Fruit fly (Drosophila melanogaster) whole organism, prepupa: Measurements from ENCODE around the gene Ptip.

Experiments used
- Blimp-1 ChIP-seq: fragments of 200-800 bp; sonication (Bioruptor generic); optimal IDR thresholded peaks from 3 replicates; lab custom pipeline; 2017; ENCODE audit warnings: missing biosample characterization, missing genetic modification characterization, mild to moderate bottlenecking, moderate library complexity, missing genetic modification reagents
- CG10631 ChIP-seq: fragments of 200-800 bp; sonication (Bioruptor generic); optimal IDR thresholded peaks from 2 replicates; lab custom pipeline; 2016; ENCODE audit warnings: missing biosample characterization, missing genetic modification characterization
- CG10669 ChIP-seq: fragments of 200-800 bp; sonication (Bioruptor generic); optimal IDR thresholded peaks from 3 replicates; lab custom pipeline; 2018; ENCODE audit warnings: missing biosample characterization, mild to moderate bottlenecking, missing genetic modification characterization, moderate library complexity
- CG11294 ChIP-seq: fragments of 200-800 bp; sonication (Bioruptor generic); IDR thresholded peaks from 2 replicates; pipeline ENCODE4 v1.3.6; 2022; ENCODE audit warnings: missing biosample characterization, missing genetic modification characterization
- CG11902 ChIP-seq: fragments of 200-800 bp; sonication (Bioruptor generic); optimal IDR thresholded peaks from 3 replicates; lab custom pipeline; 2016; ENCODE audit warnings: missing biosample characterization, missing genetic modification characterization
- CG1621 ChIP-seq: fragments of 200-800 bp; sonication (Bioruptor generic); optimal IDR thresholded peaks from 3 replicates; lab custom pipeline; 2018; ENCODE audit warnings: missing biosample characterization, mild to moderate bottlenecking, missing genetic modification characterization
- CG16779 ChIP-seq: fragments of 200-800 bp; sonication (Bioruptor generic); optimal IDR thresholded peaks from 3 replicates; lab custom pipeline; 2017; ENCODE audit warnings: missing biosample characterization, mild to moderate bottlenecking, missing genetic modification characterization
- CG31627 ChIP-seq: fragments of 200-800 bp; sonication (Bioruptor generic); optimal IDR thresholded peaks from 3 replicates; lab custom pipeline; 2016; ENCODE audit warnings: missing biosample characterization, missing genetic modification characterization
- CG32006 ChIP-seq: fragments of 200-800 bp; sonication (Bioruptor generic); optimal IDR thresholded peaks from 3 replicates; lab custom pipeline; 2017; ENCODE audit warnings: missing biosample characterization, mild to moderate bottlenecking, missing genetic modification characterization
- CG4318 ChIP-seq: fragments of 200-800 bp; sonication (Bioruptor generic); optimal IDR thresholded peaks from 3 replicates; lab custom pipeline; 2017; ENCODE audit warnings: missing biosample characterization, mild to moderate bottlenecking, missing genetic modification characterization
- CG6163 ChIP-seq: fragments of 200-800 bp; sonication (Bioruptor generic); IDR thresholded peaks from 3 replicates; pipeline ENCODE4 v1.3.6; 2022; ENCODE audit warnings: missing biosample characterization, missing genetic modification characterization
- CG6276 ChIP-seq: fragments of 200-800 bp; sonication (Bioruptor generic); optimal IDR thresholded peaks from 2 replicates; lab custom pipeline; 2017; ENCODE audit warnings: missing biosample characterization, mild to moderate bottlenecking, missing genetic modification characterization
- CG6792 ChIP-seq: fragments of 200-800 bp; sonication (Bioruptor generic); optimal IDR thresholded peaks from 3 replicates; lab custom pipeline; 2016; ENCODE audit warnings: missing biosample characterization, missing genetic modification characterization
- CG6808 ChIP-seq: fragments of 200-800 bp; sonication (Bioruptor generic); optimal IDR thresholded peaks from 3 replicates; lab custom pipeline; 2017; ENCODE audit warnings: missing biosample characterization, missing genetic modification characterization, mild to moderate bottlenecking, moderate library complexity, missing genetic modification reagents
- CG6854 ChIP-seq: fragments of 200-800 bp; sonication (Bioruptor generic); optimal IDR thresholded peaks from 2 replicates; lab custom pipeline; 2017; ENCODE audit warnings: missing biosample characterization, mild to moderate bottlenecking, missing genetic modification characterization
- CG8319 ChIP-seq: fragments of 200-800 bp; sonication (Bioruptor generic); optimal IDR thresholded peaks from 3 replicates; lab custom pipeline; 2016; ENCODE audit warnings: missing biosample characterization, missing genetic modification characterization
- CG9139 ChIP-seq: fragments of 200-800 bp; sonication (Bioruptor generic); optimal IDR thresholded peaks from 3 replicates; lab custom pipeline; 2017; ENCODE audit warnings: missing biosample characterization, mild to moderate bottlenecking, missing genetic modification characterization
- Eip75B ChIP-seq: fragments of 200-800 bp; sonication (Bioruptor generic); optimal IDR thresholded peaks from 3 replicates; lab custom pipeline; 2016; ENCODE audit warnings: missing biosample characterization, missing genetic modification characterization
- Eip78C ChIP-seq: fragments of 200-800 bp; sonication (Bioruptor generic); peaks from one replicate; lab custom pipeline; 2016; ENCODE audit warnings: missing biosample characterization, missing genetic modification characterization
- Ets21C ChIP-seq: fragments of 200-800 bp; sonication (Bioruptor generic); optimal IDR thresholded peaks from 3 replicates; lab custom pipeline; 2016; ENCODE audit warnings: missing biosample characterization, missing genetic modification characterization
- Gug ChIP-seq: fragments of 200-800 bp; sonication (Bioruptor generic); IDR thresholded peaks from 2 replicates; pipeline ENCODE4 v1.3.6; 2022; ENCODE audit warnings: missing biosample characterization, missing genetic modification characterization
- Hr38 ChIP-seq: sonication (Bioruptor generic); optimal IDR thresholded peaks from 2 replicates; lab custom pipeline; 2016; ENCODE audit warnings: missing biosample characterization, missing genetic modification characterization
- Hr4 ChIP-seq: fragments of 200-800 bp; sonication (Bioruptor generic); optimal IDR thresholded peaks from 3 replicates; lab custom pipeline; 2016; ENCODE audit warnings: missing biosample characterization, missing genetic modification characterization
- Lpt ChIP-seq: fragments of 200-800 bp; sonication (Bioruptor generic); optimal IDR thresholded peaks from 3 replicates; lab custom pipeline; 2016; ENCODE audit warnings: missing biosample characterization, missing genetic modification characterization
- Met ChIP-seq: fragments of 200-800 bp; sonication (Bioruptor generic); optimal IDR thresholded peaks from 3 replicates; lab custom pipeline; 2016; ENCODE audit warnings: missing biosample characterization, missing genetic modification characterization
- Smox ChIP-seq: fragments of 200-800 bp; sonication (Bioruptor generic); optimal IDR thresholded peaks from 3 replicates; lab custom pipeline; 2016; ENCODE audit warnings: missing biosample characterization, missing genetic modification characterization
- Sox102F ChIP-seq: fragments of 200-800 bp; sonication (Bioruptor generic); optimal IDR thresholded peaks from 2 replicates; lab custom pipeline; 2016; ENCODE audit warnings: missing biosample characterization, mild to moderate bottlenecking, missing genetic modification characterization
- Sox14 ChIP-seq: fragments of 200-800 bp; sonication (Bioruptor generic); optimal IDR thresholded peaks from 3 replicates; lab custom pipeline; 2016; ENCODE audit warnings: missing biosample characterization, missing genetic modification characterization
- Sox15 ChIP-seq: fragments of 200-800 bp; sonication (Bioruptor generic); optimal IDR thresholded peaks from 3 replicates; lab custom pipeline; 2016; ENCODE audit warnings: missing biosample characterization, missing genetic modification characterization
- acj6 ChIP-seq: fragments of 200-800 bp; sonication (Bioruptor generic); optimal IDR thresholded peaks from 3 replicates; lab custom pipeline; 2016; ENCODE audit warnings: missing biosample characterization, missing genetic modification characterization
- cyc ChIP-seq: fragments of 200-800 bp; sonication (Bioruptor generic); optimal IDR thresholded peaks from 3 replicates; lab custom pipeline; 2016; ENCODE audit warnings: missing biosample characterization, missing genetic modification characterization
- dac ChIP-seq: fragments of 200-800 bp; sonication (Bioruptor generic); optimal IDR thresholded peaks from 2 replicates; lab custom pipeline; 2017; ENCODE audit warnings: missing biosample characterization, mild to moderate bottlenecking, missing genetic modification characterization
- dsx ChIP-seq: fragments of 200-800 bp; optimal IDR thresholded peaks from 3 replicates; lab custom pipeline; 2019; ENCODE audit warnings: missing biosample characterization, mild to moderate bottlenecking, missing genetic modification characterization, moderate library complexity; ENCODE audit not compliant: poor library complexity, severe bottlenecking
- eg ChIP-seq: fragments of 200-800 bp; sonication (Bioruptor generic); IDR thresholded peaks from 3 replicates; pipeline ENCODE4 v1.3.6; 2022; ENCODE audit warnings: missing biosample characterization, missing genetic modification characterization
- esn ChIP-seq: fragments of 200-800 bp; sonication (Bioruptor generic); optimal IDR thresholded peaks from 2 replicates; lab custom pipeline; 2016; ENCODE audit warnings: missing biosample characterization, mild to moderate bottlenecking, missing genetic modification characterization, moderate library complexity
- fd59A ChIP-seq: fragments of 200-800 bp; sonication (Bioruptor generic); optimal IDR thresholded peaks from 2 replicates; lab custom pipeline; 2017; ENCODE audit warnings: missing biosample characterization, mild to moderate bottlenecking, missing genetic modification characterization, missing genetic modification reagents
- fd85E ChIP-seq: fragments of 200-800 bp; sonication (Bioruptor generic); optimal IDR thresholded peaks from 3 replicates; lab custom pipeline; 2016; ENCODE audit warnings: missing biosample characterization, missing genetic modification characterization
- fkh ChIP-seq: fragments of 200-800 bp; sonication (Bioruptor generic); optimal IDR thresholded peaks from 3 replicates; lab custom pipeline; 2017; ENCODE audit warnings: missing biosample characterization, mild to moderate bottlenecking, missing genetic modification characterization, moderate library complexity
- lz ChIP-seq: fragments of 200-800 bp; sonication (Bioruptor generic); optimal IDR thresholded peaks from 3 replicates; lab custom pipeline; 2016; ENCODE audit warnings: missing biosample characterization, missing genetic modification characterization
- net ChIP-seq: fragments of 200-800 bp; sonication (Bioruptor generic); optimal IDR thresholded peaks from 3 replicates; lab custom pipeline; 2016; ENCODE audit warnings: missing biosample characterization, missing genetic modification characterization
- pdm3 ChIP-seq: fragments of 200-800 bp; sonication (Bioruptor generic); optimal IDR thresholded peaks from 3 replicates; lab custom pipeline; 2016; ENCODE audit warnings: missing biosample characterization, missing genetic modification characterization
- ss ChIP-seq, 2 experiments: fragments of 200-800 bp; sonication (Bioruptor generic); optimal IDR thresholded peaks; 2 replicates in 1 of 2; 3 replicates in 1 of 2; lab custom pipeline; 2017 to 2018; ENCODE audit warnings: mild to moderate bottlenecking in 2 of 2, missing biosample characterization in 2 of 2, missing genetic modification characterization in 2 of 2, moderate library complexity in 1 of 2
- svp ChIP-seq: fragments of 200-800 bp; sonication (Bioruptor generic); peaks from one replicate; lab custom pipeline; 2016; ENCODE audit warnings: missing biosample characterization, missing genetic modification characterization
- topi ChIP-seq: fragments of 200-800 bp; sonication (Bioruptor generic); optimal IDR thresholded peaks from 3 replicates; lab custom pipeline; 2016; ENCODE audit warnings: missing biosample characterization, missing genetic modification characterization
- vri ChIP-seq: fragments of 200-800 bp; sonication (Bioruptor generic); optimal IDR thresholded peaks from 3 replicates; lab custom pipeline; 2016; ENCODE audit warnings: missing biosample characterization, mild to moderate bottlenecking, missing genetic modification characterization

Gene Ptip

DNA sequence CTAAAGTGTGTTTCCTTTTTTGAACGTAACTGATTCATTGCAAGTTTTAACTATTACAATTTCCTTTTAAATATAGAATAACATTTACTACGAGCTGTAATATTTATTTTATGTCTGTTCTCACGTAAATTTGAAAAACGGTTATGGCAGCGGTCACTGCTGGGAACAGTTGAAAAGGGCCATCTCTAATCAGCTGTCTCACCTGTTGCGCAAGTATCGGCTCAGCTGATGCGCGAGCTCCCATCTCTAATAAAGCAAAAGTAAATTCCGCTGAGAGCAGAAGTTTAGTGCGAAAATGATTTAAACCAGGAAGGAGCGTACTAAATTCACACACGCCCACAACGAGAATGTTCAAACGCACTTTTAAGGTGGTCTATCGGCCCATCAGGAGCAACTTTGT, 42.7 kb upstream of the Ptip start, which contains the start of gene Pex1 (continued):
- TF ChIP-seq Smox (GFP tag; lab: Kevin White, UChicago) (no peak), Sox14 (GFP tag; lab: Kevin White, UChicago) (peak; percentile 17), vri (peak; percentile 44), pdm3 (GFP tag; lab: Kevin White, UChicago) (no peak), fd85E (no peak), CG32006 (no peak), lz (no peak), dsx (GFP tag; lab: Kevin White, UChicago) (no peak), CG6854 (GFP tag; lab: Kevin White, UChicago) (no peak), dac (GFP tag; lab: Kevin White, UChicago) (no peak), CG16779 (tag; lab: Kevin White, UChicago) (no peak), Sox102F (GFP tag; lab: Kevin White, UChicago) (no peak), CG11902 (GFP tag; lab: Kevin White, UChicago) (no peak), Met (GFP tag; lab: Kevin White, UChicago) (peak; percentile 8)

DNA sequence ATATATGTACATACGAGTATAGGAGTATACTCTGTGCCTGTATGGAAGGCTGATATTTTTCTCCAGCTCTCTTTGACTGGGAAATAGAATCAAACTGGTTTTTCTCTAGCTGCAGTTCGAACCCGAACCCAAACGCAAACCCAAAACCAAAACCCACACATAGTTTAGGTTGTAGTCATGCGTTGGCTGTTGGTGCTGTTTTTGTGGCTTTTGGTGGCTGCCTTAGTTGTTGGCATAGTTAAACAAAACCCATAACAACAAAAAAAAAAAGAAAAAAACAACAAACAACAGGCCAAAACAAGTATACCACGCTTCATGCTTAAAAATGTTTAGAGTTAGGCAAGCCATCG, 35.1 kb upstream of the Ptip start:
- TF ChIP-seq fkh (GFP tag; lab: Kevin White, UChicago) (no peak), CG11902 (GFP tag; lab: Kevin White, UChicago) (no peak), eg (GFP tag; lab: Robert Waterston, UW) (0 out of 3 replicates have a peak, but pooled peaks have one; percentile 19)
- TF ChIP-seq, all 60 proteins: peak for 1

- TF ChIP-seq Eip75B (GFP tag; lab: Kevin White, UChicago) (peak; percentile 21), Eip78C (GFP tag; lab: Kevin White, UChicago) (peak; percentile 77), Ets21C (GFP tag; lab: Kevin White, UChicago) (no peak), vri (no peak), Lpt (GFP tag; lab: Kevin White, UChicago) (peak; percentile 9), Hr4 (GFP tag; lab: Kevin White, UChicago) (peak; percentile 51), CG31627 (GFP tag; lab: Kevin White, UChicago) (no peak), CG6854 (GFP tag; lab: Kevin White, UChicago) (no peak), CG9139 (GFP tag; lab: Kevin White, UChicago) (no peak), ss (GFP tag; optimal IDR thresholded peaks at IDR 0.05; lab: Kevin White, UChicago) (peak; percentile 28 to 44), dac (GFP tag; lab: Kevin White, UChicago) (no peak), Sox102F (GFP tag; lab: Kevin White, UChicago) (no peak), CG32006 (peak; percentile 71), Gug (GFP tag; lab: Robert Waterston, UW) (no peak), acj6 (GFP tag; lab: Kevin White, UChicago) (peak; percentile 22), Blimp-1 (GFP tag; lab: Kevin White, UChicago) (no peak), Sox15 (GFP tag; lab: Kevin White, UChicago) (no peak), CG10631 (GFP tag; lab: Kevin White, UChicago) (peak; percentile 18), dsx (GFP tag; lab: Kevin White, UChicago) (no peak), CG10669 (GFP tag; lab: Kevin White, UChicago) (no peak), CG6808 (GFP tag; lab: Kevin White, UChicago) (peak; percentile 19), svp (GFP tag; lab: Kevin White, UChicago) (peak; percentile 30), CG11294 (GFP tag; lab: Robert Waterston, UW) (no peak), CG11902 (GFP tag; lab: Kevin White, UChicago) (no peak), CG4318 (GFP tag; lab: Kevin White, UChicago) (peak; percentile 61), net (no peak), CG8319 (GFP tag; lab: Kevin White, UChicago) (no peak), CG6276 (GFP tag; lab: Kevin White, UChicago) (peak; percentile 5), eg (GFP tag; lab: Robert Waterston, UW) (no peak), CG6163 (peak; percentile 48; the same call in 2 of the 3 replicates), Smox (GFP tag; lab: Kevin White, UChicago) (no peak), Hr38 (GFP tag; lab: Kevin White, UChicago) (no peak), CG6792 (GFP tag; lab: Kevin White, UChicago) (no peak), CG16779 (tag; lab: Kevin White, UChicago) (no peak), topi (GFP tag; lab: Kevin White, UChicago) (no peak), esn (GFP tag; lab: Kevin White, UChicago) (no peak), CG1621 (tag; lab: Kevin White, UChicago) (peak; percentile 36), Sox14 (GFP tag; lab: Kevin White, UChicago) (peak; percentile 15), fd59A (peak; percentile 49), cyc (no peak)
Observed at dm6 chr3L:14063241-14064064, 34.5 kb upstream of the Ptip start.
